Worm (Caenorhabditis elegans): ENCODE results near the gene rab-21.

- TF ChIP-seq W03F9.2 (tag; optimal IDR thresholded peaks at IDR 0.05) (no peak), dao-5 (tag; optimal IDR thresholded peaks at IDR 0.05) (no peak), him-1 (tag; optimal IDR thresholded peaks at IDR 0.05) (no peak)
Measured at ce11 chrII:8670835-8671234, 44.0 kb downstream of the rab-21 start.

Data from whole organism, L4/young adult.